Fruit fly (Drosophila melanogaster) whole organism, embryonic: ENCODE results near the gene CCT7.

Source experiments
- Bdp1 ChIP-seq: fragments of 200-800 bp; sonication (Bioruptor generic); optimal IDR thresholded peaks from 3 replicates; lab custom pipeline; 2016; ENCODE audit warnings: missing biosample characterization, missing genetic modification characterization
- Blimp-1 ChIP-seq: fragments of 200-800 bp; sonication (Bioruptor generic); optimal IDR thresholded peaks from 3 replicates; lab custom pipeline; 2018; ENCODE audit warnings: missing biosample characterization, missing genetic modification characterization, mild to moderate bottlenecking, moderate library complexity, missing genetic modification reagents
- BtbVII ChIP-seq: fragments of 200-800 bp; sonication (Bioruptor generic); optimal IDR thresholded peaks from 3 replicates; lab custom pipeline; 2017; ENCODE audit warnings: missing biosample characterization, mild to moderate bottlenecking, missing genetic modification characterization
- CG11247 ChIP-seq: fragments of 200-800 bp; sonication (Bioruptor generic); IDR thresholded peaks from 2 replicates; pipeline ENCODE4 v1.3.6; 2022; ENCODE audit warnings: missing biosample characterization, missing genetic modification characterization
- CG11398 ChIP-seq: fragments of 200-800 bp; sonication (Bioruptor generic); optimal IDR thresholded peaks from 2 replicates; lab custom pipeline; 2016; ENCODE audit warnings: missing biosample characterization, missing genetic modification characterization
- CG13775 ChIP-seq: fragments of 200-800 bp; sonication (Bioruptor generic); optimal IDR thresholded peaks from 3 replicates; lab custom pipeline; 2017; ENCODE audit warnings: missing biosample characterization, mild to moderate bottlenecking, missing genetic modification characterization
- CG1647 ChIP-seq: fragments of 200-800 bp; sonication (Bioruptor generic); optimal IDR thresholded peaks from 3 replicates; lab custom pipeline; 2016; ENCODE audit warnings: missing biosample characterization, missing genetic modification characterization
- CG17186 ChIP-seq: fragments of 200-800 bp; sonication (Bioruptor generic); optimal IDR thresholded peaks from 3 replicates; lab custom pipeline; 2017; ENCODE audit warnings: missing biosample characterization, missing genetic modification reagents, missing genetic modification characterization
- CG17612 ChIP-seq: fragments of 200-800 bp; sonication (Bioruptor generic); IDR thresholded peaks from 2 replicates; pipeline ENCODE4 v1.3.6; 2022; ENCODE audit warnings: missing biosample characterization, missing genetic modification characterization
- CG2712 ChIP-seq: fragments of 200-800 bp; optimal IDR thresholded peaks from 3 replicates; lab custom pipeline; 2019; ENCODE audit warnings: missing biosample characterization, mild to moderate bottlenecking, missing genetic modification characterization, moderate library complexity
- CG32532 ChIP-seq: fragments of 200-800 bp; sonication (Bioruptor generic); IDR thresholded peaks from 2 replicates; pipeline ENCODE4 v1.3.6; 2022; ENCODE audit warnings: missing biosample characterization, missing genetic modification characterization
- CG3281 ChIP-seq: fragments of 200-800 bp; sonication (Bioruptor generic); optimal IDR thresholded peaks from 3 replicates; lab custom pipeline; 2017; ENCODE audit warnings: missing biosample characterization, mild to moderate bottlenecking, missing genetic modification characterization
- CG4707 ChIP-seq: fragments of 200-800 bp; sonication (Bioruptor generic); optimal IDR thresholded peaks from 2 replicates; lab custom pipeline; 2018; ENCODE audit warnings: missing biosample characterization, mild to moderate bottlenecking, missing genetic modification characterization, moderate library complexity
- CG5180 ChIP-seq: fragments of 200-800 bp; sonication (Bioruptor generic); optimal IDR thresholded peaks from 3 replicates; lab custom pipeline; 2017; ENCODE audit warnings: missing biosample characterization, missing genetic modification characterization, mild to moderate bottlenecking, moderate library complexity, missing genetic modification reagents
- CG9817 ChIP-seq: fragments of 200-800 bp; sonication (Bioruptor generic); optimal IDR thresholded peaks from 2 replicates; lab custom pipeline; 2018; ENCODE audit warnings: missing biosample characterization, mild to moderate bottlenecking, missing genetic modification characterization, moderate library complexity
- D19A ChIP-seq: fragments of 200-800 bp; optimal IDR thresholded peaks from 3 replicates; lab custom pipeline; 2019; ENCODE audit warnings: missing biosample characterization, mild to moderate bottlenecking, missing genetic modification characterization, moderate library complexity
- Dek ChIP-seq: fragments of 200-800 bp; sonication (Bioruptor generic); optimal IDR thresholded peaks from 3 replicates; lab custom pipeline; 2019; ENCODE audit warnings: missing biosample characterization, mild to moderate bottlenecking, missing genetic modification characterization, moderate library complexity
- Dip2 ChIP-seq: fragments of 200-800 bp; sonication (Bioruptor generic); IDR thresholded peaks from 2 replicates; pipeline ENCODE4 v1.3.6; 2022; ENCODE audit warnings: missing biosample characterization, missing genetic modification characterization
- GATAe ChIP-seq: fragments of 200-800 bp; sonication (Bioruptor generic); conservative IDR thresholded peaks from 2 replicates; pipeline ENCODE4 v1.3.6; 2022; ENCODE audit warnings: missing biosample characterization, missing genetic modification characterization
- HLH3B ChIP-seq: fragments of 200-800 bp; sonication (Bioruptor generic); IDR thresholded peaks from 2 replicates; pipeline ENCODE4 v1.3.6; 2022; ENCODE audit warnings: missing biosample characterization, missing genetic modification characterization
- HLHmδ ChIP-seq: fragments of 200-800 bp; sonication (Bioruptor generic); optimal IDR thresholded peaks from 2 replicates; lab custom pipeline; 2018; ENCODE audit warnings: missing biosample characterization, mild to moderate bottlenecking, missing genetic modification characterization, moderate library complexity
- Jarid2 ChIP-seq: fragments of 200-800 bp; sonication (Bioruptor generic); optimal IDR thresholded peaks from 3 replicates; lab custom pipeline; 2017; ENCODE audit warnings: mild to moderate bottlenecking, missing biosample characterization, missing genetic modification reagents, missing genetic modification characterization
- Mad ChIP-seq: fragments of 200-800 bp; sonication (Bioruptor generic); optimal IDR thresholded peaks from 2 replicates; lab custom pipeline; 2016; ENCODE audit warnings: missing biosample characterization, missing genetic modification characterization
- Neu2 ChIP-seq: fragments of 200-800 bp; sonication (Bioruptor generic); optimal IDR thresholded peaks from 3 replicates; lab custom pipeline; 2016; ENCODE audit warnings: missing biosample characterization, missing genetic modification characterization, borderline replicate concordance
- Trl ChIP-seq, 3 experiments: fragments of >200 bp in 2 of 3; fragments of 200-800 bp in 1 of 3; sonication (Bioruptor generic) in 1 of 3; optimal IDR thresholded peaks; 2 replicates in 1 of 3; 3 replicates in 2 of 3; lab custom pipeline; 2016 to 2017; ENCODE audit warnings: missing biosample characterization in 1 of 3, missing genetic modification characterization in 1 of 3
- ash1 ChIP-seq: fragments of 200-800 bp; sonication (Bioruptor generic); optimal IDR thresholded peaks from 2 replicates; lab custom pipeline; 2018; ENCODE audit warnings: missing biosample characterization, mild to moderate bottlenecking, missing genetic modification characterization
- btn ChIP-seq: fragments of 200-800 bp; sonication (Bioruptor generic); optimal IDR thresholded peaks from 2 replicates; lab custom pipeline; 2016; ENCODE audit warnings: missing biosample characterization, missing genetic modification characterization
- da ChIP-seq: fragments of 200-800 bp; sonication (Bioruptor generic); optimal IDR thresholded peaks from 2 replicates; lab custom pipeline; 2016; ENCODE audit warnings: missing biosample characterization, missing genetic modification characterization
- dimm ChIP-seq: fragments of 200-800 bp; sonication (Bioruptor generic); IDR thresholded peaks from 2 replicates; pipeline ENCODE4 v1.3.6; 2022; ENCODE audit warnings: missing biosample characterization, missing genetic modification characterization
- dmrt99B ChIP-seq: fragments of 200-800 bp; sonication (Bioruptor generic); optimal IDR thresholded peaks from 2 replicates; lab custom pipeline; 2018; ENCODE audit warnings: missing biosample characterization, mild to moderate bottlenecking, missing genetic modification characterization, moderate library complexity
- dysf ChIP-seq: fragments of 200-800 bp; sonication (Bioruptor generic); IDR thresholded peaks from 3 replicates; pipeline ENCODE4 v1.3.6; 2022; ENCODE audit warnings: missing biosample characterization, missing genetic modification characterization
- emc ChIP-seq: fragments of 200-800 bp; sonication (Bioruptor generic); optimal IDR thresholded peaks from 2 replicates; lab custom pipeline; 2016; ENCODE audit warnings: missing biosample characterization, missing genetic modification characterization
- ftz-f1 ChIP-seq: fragments of 200-800 bp; sonication (Bioruptor generic); optimal IDR thresholded peaks from 2 replicates; lab custom pipeline; 2016; ENCODE audit warnings: missing biosample characterization, missing genetic modification characterization
- gcm ChIP-seq: fragments of 200-800 bp; sonication (Bioruptor generic); optimal IDR thresholded peaks from 2 replicates; lab custom pipeline; 2019; ENCODE audit warnings: missing biosample characterization, mild to moderate bottlenecking, missing genetic modification characterization, moderate library complexity
- gcm2 ChIP-seq: fragments of 200-800 bp; sonication (Bioruptor generic); optimal IDR thresholded peaks from 2 replicates; lab custom pipeline; 2016; ENCODE audit warnings: missing biosample characterization, missing genetic modification characterization
- her ChIP-seq: fragments of 200-800 bp; sonication (Bioruptor generic); optimal IDR thresholded peaks from 2 replicates; lab custom pipeline; 2016; ENCODE audit warnings: missing biosample characterization, missing genetic modification characterization
- jigr1 ChIP-seq: fragments of 200-800 bp; sonication (Bioruptor generic); IDR thresholded peaks from 3 replicates; pipeline ENCODE4 v1.3.6; 2022; ENCODE audit warnings: missing biosample characterization, missing genetic modification characterization
- kah ChIP-seq: fragments of 200-800 bp; sonication (Bioruptor generic); optimal IDR thresholded peaks from 2 replicates; lab custom pipeline; 2018; ENCODE audit warnings: missing biosample characterization, mild to moderate bottlenecking, missing genetic modification characterization
- ken ChIP-seq: fragments of 200-800 bp; sonication (Bioruptor generic); IDR thresholded peaks from 3 replicates; pipeline ENCODE4 v1.3.6; 2022; ENCODE audit warnings: missing biosample characterization, missing genetic modification characterization
- klu ChIP-seq: fragments of 200-800 bp; sonication (Bioruptor generic); IDR thresholded peaks from 2 replicates; pipeline ENCODE4 v1.3.6; 2022; ENCODE audit warnings: missing biosample characterization, missing genetic modification characterization
- lola ChIP-seq, 3 experiments: fragments of >200 bp in 2 of 3; fragments of 200-800 bp in 1 of 3; sonication (Bioruptor generic) in 1 of 3; optimal IDR thresholded peaks; 2 replicates each; lab custom pipeline; 2017 to 2019; ENCODE audit warnings: missing biosample characterization in 3 of 3, missing genetic modification characterization in 3 of 3, mild to moderate bottlenecking in 1 of 3, moderate library complexity in 1 of 3
- odd ChIP-seq: fragments of 200-800 bp; sonication (Bioruptor generic); optimal IDR thresholded peaks from 2 replicates; lab custom pipeline; 2017; ENCODE audit warnings: missing biosample characterization, mild to moderate bottlenecking, missing genetic modification characterization
- otp ChIP-seq: fragments of 200-800 bp; sonication (Bioruptor generic); IDR thresholded peaks from 3 replicates; pipeline ENCODE4, ENCODE4 v1.3.6; 2022; ENCODE audit warnings: missing biosample characterization, missing genetic modification characterization
- p53 ChIP-seq: fragments of 200-800 bp; sonication (Bioruptor generic); optimal IDR thresholded peaks from 2 replicates; lab custom pipeline; 2016; ENCODE audit warnings: missing biosample characterization, missing genetic modification characterization
- pfk ChIP-seq: fragments of 200-800 bp; sonication (Bioruptor generic); optimal IDR thresholded peaks from 2 replicates; lab custom pipeline; 2018; ENCODE audit warnings: missing biosample characterization, mild to moderate bottlenecking, missing genetic modification characterization, moderate library complexity
- schlank ChIP-seq: fragments of 200-800 bp; sonication (Bioruptor generic); optimal IDR thresholded peaks from 2 replicates; lab custom pipeline; 2018; ENCODE audit warnings: missing biosample characterization, mild to moderate bottlenecking, missing genetic modification characterization
- tio ChIP-seq: fragments of 200-800 bp; sonication (Bioruptor generic); optimal IDR thresholded peaks from 2 replicates; lab custom pipeline; 2017; ENCODE audit warnings: missing biosample characterization, missing genetic modification characterization, inconsistent platforms
- toy ChIP-seq: fragments of 200-800 bp; sonication (Bioruptor generic); IDR thresholded peaks from 2 replicates; pipeline ENCODE4 v1.3.6; 2022; ENCODE audit warnings: missing biosample characterization, missing genetic modification characterization
- wdn ChIP-seq: fragments of 200-800 bp; sonication (Bioruptor generic); IDR thresholded peaks from 2 replicates; pipeline ENCODE4 v1.3.6; 2022; ENCODE audit warnings: missing biosample characterization, missing genetic modification characterization

CCT7 gene

dm6 chr3R:8811323-8811936 is 10.1 kb downstream of the CCT7 start (continued):
- TF ChIP-seq CG5180 (peak; percentile 94), Dip2 (GFP tag; lab: Robert Waterston, UW) (peak; percentile 77; the same call in 1 of the 2 replicates), Mad (peak; percentile 99), ken (GFP tag; lab: Robert Waterston, UW) (peak; percentile 98), CG17186 (GFP tag; lab: Kevin White, UChicago) (peak; percentile 87), HLHmδ (GFP tag; lab: Kevin White, UChicago) (peak; percentile 89), Dek (peak; percentile 99), gcm2 (GFP tag; lab: Kevin White, UChicago) (peak; percentile 98), CG3281 (GFP tag; lab: Kevin White, UChicago) (peak; percentile 99), da (GFP tag; lab: Kevin White, UChicago) (peak; percentile 96), dysf (peak; percentile 99), jigr1 (GFP tag; lab: Robert Waterston, UW) (peak; percentile 97), otp (GFP tag; lab: Robert Waterston, UW) (peak; percentile 99), CG2712 (peak; percentile 99), emc (peak; percentile 96), CG4707 (GFP tag; lab: Kevin White, UChicago) (peak; percentile 94), CG9817 (tag; lab: Kevin White, UChicago) (peak; percentile 99), CG17612 (GFP tag; lab: Robert Waterston, UW) (peak; percentile 96), btn (peak; percentile 97), GATAe (GFP tag; lab: Robert Waterston, UW) (peak; percentile 97), CG13775 (GFP tag; lab: Kevin White, UChicago) (peak; percentile 97), klu (peak; percentile 97), dmrt99B (peak; percentile 100), tio (peak; percentile 99), Bdp1 (GFP tag; lab: Kevin White, UChicago) (peak; percentile 94), toy (GFP tag; lab: Robert Waterston, UW) (peak; percentile 97), CG11247 (GFP tag; lab: Robert Waterston, UW) (peak; percentile 99), lola (GFP tag; optimal IDR thresholded peaks at IDR 0.05; lab: Kevin White, UChicago) (peak in 1 of 3 experiments; percentile 97), odd (GFP tag; lab: Kevin White, UChicago) (peak; percentile 98), CG11398 (peak; percentile 97), dimm (GFP tag; lab: Robert Waterston, UW) (peak; percentile 98), p53 (GFP tag; lab: Kevin White, UChicago) (peak; percentile 93), ftz-f1 (peak; percentile 91), kah (GFP tag; lab: Kevin White, UChicago) (peak; percentile 97), Trl (optimal IDR thresholded peaks at IDR 0.05; lab: Kevin White, UChicago) (no peak), Trl (GFP tag; optimal IDR thresholded peaks at IDR 0.05; lab: Kevin White, UChicago) (peak; percentile 99), pfk (peak; percentile 45), schlank (tag; lab: Kevin White, UChicago) (peak; percentile 99), HLH3B (GFP tag; lab: Robert Waterston, UW) (peak; percentile 99), Neu2 (GFP tag; lab: Kevin White, UChicago) (peak; percentile 96), D19A (tag; lab: Kevin White, UChicago) (peak; percentile 96), Blimp-1 (GFP tag; lab: Kevin White, UChicago) (peak; percentile 97), wdn (peak; percentile 99), gcm (GFP tag; lab: Kevin White, UChicago) (peak; percentile 98), her (GFP tag; lab: Kevin White, UChicago) (peak; percentile 96), CG1647 (GFP tag; lab: Kevin White, UChicago) (peak; percentile 99), BtbVII (GFP tag; lab: Kevin White, UChicago) (peak; percentile 99), ash1 (GFP tag; lab: Kevin White, UChicago) (peak; percentile 94), CG32532 (GFP tag; lab: Robert Waterston, UW) (peak; percentile 100), Jarid2 (GFP tag; lab: Kevin White, UChicago) (peak; percentile 92)
